Worm (Caenorhabditis elegans) whole organism, mixed stage, embryonic: ENCODE results near the gene sdz-33.

Source experiments
- ceh-43 ChIP-seq: fragments of 200-800 bp; sonication (Bioruptor generic); optimal IDR thresholded peaks from 2 replicates; lab custom pipeline; 2018; ENCODE audit warnings: mild to moderate bottlenecking, missing genetic modification characterization, moderate library complexity, missing compliant biosample characterization
- nhr-28 ChIP-seq: fragments of 150-350 bp; optimal IDR thresholded peaks from 2 replicates; lab custom pipeline; 2014; ENCODE audit warnings: missing biosample characterization, missing genetic modification characterization
- sem-2 ChIP-seq: fragments of 200-800 bp; sonication (Bioruptor generic); optimal IDR thresholded peaks from 2 replicates; lab custom pipeline; 2018; ENCODE audit warnings: mild to moderate bottlenecking, missing genetic modification characterization, missing compliant biosample characterization
- tbx-8 ChIP-seq: fragments of 200-800 bp; sonication (Bioruptor generic); optimal IDR thresholded peaks from 2 replicates; lab custom pipeline; 2018; ENCODE audit warnings: mild to moderate bottlenecking, missing genetic modification characterization, moderate library complexity, missing compliant biosample characterization
- unc-39 ChIP-seq: fragments of 150-350 bp; optimal IDR thresholded peaks from 2 replicates; lab custom pipeline; 2014; ENCODE audit warnings: missing biosample characterization, missing genetic modification characterization
- ztf-11 ChIP-seq: fragments of 150-350 bp; optimal IDR thresholded peaks from 2 replicates; lab custom pipeline; 2014; ENCODE audit warnings: missing biosample characterization, missing genetic modification characterization

DNA sequence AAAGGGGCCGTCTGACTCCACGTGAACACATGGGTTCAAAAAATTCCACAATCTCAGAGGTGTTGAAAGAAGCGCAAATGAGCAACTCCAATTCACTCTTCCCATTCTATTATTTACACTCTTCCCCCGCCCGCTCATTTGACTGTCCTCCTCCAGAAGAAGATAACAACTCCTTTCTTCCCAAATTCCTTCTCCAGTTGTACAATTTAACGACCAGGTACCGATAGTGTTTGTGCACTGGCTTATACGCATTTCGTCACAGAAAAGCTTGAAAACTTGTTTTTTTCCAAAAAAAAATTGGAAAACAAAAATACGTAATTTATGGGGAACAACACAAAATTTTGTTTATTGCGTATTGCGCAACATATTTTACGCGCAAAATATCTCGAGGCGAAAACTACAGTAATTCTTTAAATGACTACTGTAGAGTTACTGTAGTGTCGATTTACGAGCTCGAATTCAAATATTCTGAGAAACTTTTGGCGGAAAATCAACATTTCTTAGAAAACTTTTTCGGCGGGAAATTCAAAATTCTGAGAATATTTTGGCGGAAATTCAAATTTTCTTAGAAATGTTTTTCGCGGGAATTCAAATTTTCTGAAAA, 42.1 kb downstream of the sdz-33 start:
- TF ChIP-seq unc-39 (no peak), ceh-43 (GFP tag; lab: Kevin White, UChicago) (no peak), ztf-11 (tag; lab: Kevin White, UChicago) (no peak), tbx-8 (GFP tag; lab: Kevin White, UChicago) (no peak), sem-2 (GFP tag; lab: Kevin White, UChicago) (no peak), nhr-28 (tag; lab: Kevin White, UChicago) (no peak)
